Comparison of ENCODE assay signal across 4 fruit fly cellular contexts in the genomic region with DNA sequence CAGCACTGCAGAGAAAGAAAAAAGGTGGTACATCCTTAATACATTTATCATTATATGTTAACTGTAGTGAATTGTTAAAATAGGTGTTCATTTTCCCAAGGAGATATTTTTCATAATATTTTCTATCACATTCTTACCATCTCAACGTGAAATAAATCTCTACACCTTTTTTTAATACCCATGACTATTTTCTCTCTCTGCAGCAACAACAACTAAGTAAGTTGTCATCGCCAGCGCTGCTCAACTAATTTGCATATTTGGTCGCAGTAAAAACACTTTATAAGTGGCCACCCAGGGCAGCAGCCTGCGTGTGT.
TF ChIP-seq lines count a peak whose summit lies in the region.

No protein-coding gene starts in this region.

- TF ChIP-seq CTCF in whole organism, embryonic (GFP tag; optimal IDR thresholded peaks at IDR 0.05; lab: Kevin White, UChicago): no peak

TF ChIP-seq in whole organism, embryonic, 481 proteins besides CTCF, POLR2A, EP300 and RAD21 (continues in another document):
- peak; percentile 59 for TF ChIP-seq fd96Cb (tag; optimal IDR thresholded peaks at IDR 0.05; lab: Kevin White, UChicago)
- peak in 1 of 2 experiments; percentile 11 for TF ChIP-seq Pdp1 (GFP tag; optimal IDR thresholded peaks at IDR 0.05; lab: Kevin White, UChicago)
- TF ChIP-seq CG10209 (GFP tag; optimal IDR thresholded peaks at IDR 0.05; lab: Kevin White, UChicago): peak; percentile 52
- TF ChIP-seq CG8290 (GFP tag; optimal IDR thresholded peaks at IDR 0.05; lab: Kevin White, UChicago): no peak
- TF ChIP-seq CG8290 (tag; optimal IDR thresholded peaks at IDR 0.05; lab: Kevin White, UChicago): no peak
- TF ChIP-seq prd (optimal IDR thresholded peaks at IDR 0.05; lab: Kevin White, UChicago): no peak
- peak; percentile 36; the same call in 1 of the 3 replicates for TF ChIP-seq prd (GFP tag; IDR thresholded peaks at IDR 0.05; lab: Robert Waterston, UW)
- peak; percentile 12 for TF ChIP-seq CG33557 (GFP tag; optimal IDR thresholded peaks at IDR 0.05; lab: Kevin White, UChicago)
- peak; percentile 26 for TF ChIP-seq CG13624 (GFP tag; optimal IDR thresholded peaks at IDR 0.05; lab: Kevin White, UChicago)
- peak in 1 of 2 experiments; percentile 77 for TF ChIP-seq bsh (GFP tag; optimal IDR thresholded peaks at IDR 0.05; lab: Kevin White, UChicago)
- TF ChIP-seq CG15479 (GFP tag; optimal IDR thresholded peaks at IDR 0.05; lab: Kevin White, UChicago): no peak
- peak; percentile 68 for TF ChIP-seq row (GFP tag; IDR thresholded peaks at IDR 0.05; lab: Robert Waterston, UW)
- peak; percentile 37 for TF ChIP-seq Xbp1 (GFP tag; optimal IDR thresholded peaks at IDR 0.05; lab: Kevin White, UChicago)
- TF ChIP-seq CG3847 (GFP tag; IDR thresholded peaks at IDR 0.05; lab: Robert Waterston, UW): 0 out of 2 replicates have a peak, but pooled peaks have one; percentile 20
- no peak for TF ChIP-seq pb (GFP tag; optimal IDR thresholded peaks at IDR 0.05; lab: Kevin White, UChicago)
- TF ChIP-seq CG12769 (tag; optimal IDR thresholded peaks at IDR 0.05; lab: Kevin White, UChicago): no peak
- peak; percentile 81 for TF ChIP-seq dmrt99B (tag; optimal IDR thresholded peaks at IDR 0.05; lab: Kevin White, UChicago)
- TF ChIP-seq Blimp-1 (GFP tag; optimal IDR thresholded peaks at IDR 0.05; lab: Kevin White, UChicago): peak; percentile 67
- TF ChIP-seq hkb (optimal IDR thresholded peaks at IDR 0.05; lab: Kevin White, UChicago): no peak
- peak; percentile 61 for TF ChIP-seq hkb (GFP tag; IDR thresholded peaks at IDR 0.05; lab: Robert Waterston, UW)
- peak; percentile 71 for TF ChIP-seq CG11504 (tag; optimal IDR thresholded peaks at IDR 0.05; lab: Kevin White, UChicago)

TF ChIP-seq in whole organism, prepupa, 60 proteins besides CTCF, POLR2A, EP300 and RAD21 (continues in another document):
- peak; percentile 61 for TF ChIP-seq pdm3 (GFP tag; optimal IDR thresholded peaks at IDR 0.05; lab: Kevin White, UChicago)
- TF ChIP-seq Blimp-1 (GFP tag; optimal IDR thresholded peaks at IDR 0.05; lab: Kevin White, UChicago): no peak
- peak; percentile 37 for TF ChIP-seq spab (GFP tag; optimal IDR thresholded peaks at IDR 0.05; lab: Kevin White, UChicago)
- TF ChIP-seq CG1621 (tag; optimal IDR thresholded peaks at IDR 0.05; lab: Kevin White, UChicago): peak; percentile 52
- peak; percentile 49 for TF ChIP-seq Sox14 (GFP tag; optimal IDR thresholded peaks at IDR 0.05; lab: Kevin White, UChicago)
- TF ChIP-seq vri (GFP tag; optimal IDR thresholded peaks at IDR 0.05; lab: Kevin White, UChicago): no peak
- no peak for TF ChIP-seq fkh (GFP tag; optimal IDR thresholded peaks at IDR 0.05; lab: Kevin White, UChicago)
- TF ChIP-seq Eip75B (GFP tag; optimal IDR thresholded peaks at IDR 0.05; lab: Kevin White, UChicago): peak; percentile 45
- no peak for TF ChIP-seq fd85E (GFP tag; optimal IDR thresholded peaks at IDR 0.05; lab: Kevin White, UChicago)
- peak; percentile 49; the same call in 2 of the 3 replicates for TF ChIP-seq CG8119 (GFP tag; IDR thresholded peaks at IDR 0.05; lab: Robert Waterston, UW)
- TF ChIP-seq CG15336 (GFP tag; IDR thresholded peaks at IDR 0.05; lab: Robert Waterston, UW): peak; percentile 46
- no peak for TF ChIP-seq dsx (GFP tag; optimal IDR thresholded peaks at IDR 0.05; lab: Kevin White, UChicago; ENCODE audit: poor library complexity, severe bottlenecking)
- TF ChIP-seq CG6163 (GFP tag; IDR thresholded peaks at IDR 0.05; lab: Robert Waterston, UW): peak; percentile 63; the same call in 2 of the 3 replicates
- peak; percentile 44 for TF ChIP-seq topi (GFP tag; optimal IDR thresholded peaks at IDR 0.05; lab: Kevin White, UChicago)
- peak; percentile 90 for TF ChIP-seq Eip78C (GFP tag; lab: Kevin White, UChicago)
- TF ChIP-seq CG3032 (tag; optimal IDR thresholded peaks at IDR 0.05; lab: Kevin White, UChicago): peak; percentile 61
- no peak for TF ChIP-seq Hr38 (GFP tag; optimal IDR thresholded peaks at IDR 0.05; lab: Kevin White, UChicago)
- TF ChIP-seq Gug (GFP tag; IDR thresholded peaks at IDR 0.05; lab: Robert Waterston, UW): no peak
- TF ChIP-seq CG10631 (GFP tag; optimal IDR thresholded peaks at IDR 0.05; lab: Kevin White, UChicago): peak; percentile 35
- TF ChIP-seq OdsH (GFP tag; optimal IDR thresholded peaks at IDR 0.05; lab: Kevin White, UChicago): peak; percentile 41
- peak; percentile 61 for TF ChIP-seq CG3919 (GFP tag; optimal IDR thresholded peaks at IDR 0.05; lab: Kevin White, UChicago)
- peak; percentile 36 for TF ChIP-seq CG31627 (GFP tag; optimal IDR thresholded peaks at IDR 0.05; lab: Kevin White, UChicago)
- no peak for TF ChIP-seq CG11294 (GFP tag; IDR thresholded peaks at IDR 0.05; lab: Robert Waterston, UW)

TF ChIP-seq in whole organism, pupa, 21 proteins besides CTCF, POLR2A, EP300 and RAD21:
- TF ChIP-seq CG10348 (GFP tag; IDR thresholded peaks at IDR 0.05; lab: Robert Waterston, UW) (no peak), CG14655 (GFP tag; optimal IDR thresholded peaks at IDR 0.05; lab: Kevin White, UChicago) (peak; percentile 49), D1 (tag; optimal IDR thresholded peaks at IDR 0.05; lab: Kevin White, UChicago) (no peak), Pif1B (GFP tag; optimal IDR thresholded peaks at IDR 0.05; lab: Kevin White, UChicago) (peak; percentile 1), gl (tag; optimal IDR thresholded peaks at IDR 0.05; lab: Kevin White, UChicago) (no peak), Pif1A (GFP tag; optimal IDR thresholded peaks at IDR 0.05; lab: Kevin White, UChicago) (peak; percentile 54), rn (GFP tag; IDR thresholded peaks at IDR 0.05; lab: Robert Waterston, UW) (no peak), Snoo (tag; optimal IDR thresholded peaks at IDR 0.05; lab: Kevin White, UChicago) (no peak), CG9948 (tag; optimal IDR thresholded peaks at IDR 0.05; lab: Kevin White, UChicago) (peak; percentile 57), EcR (GFP tag; optimal IDR thresholded peaks at IDR 0.05; lab: Kevin White, UChicago) (no peak), Ets98B (GFP tag; IDR thresholded peaks at IDR 0.05; lab: Robert Waterston, UW) (peak; percentile 29), CG34367 (tag; optimal IDR thresholded peaks at IDR 0.05; lab: Kevin White, UChicago) (peak; percentile 57), CG12605 (GFP tag; IDR thresholded peaks at IDR 0.05; lab: Robert Waterston, UW) (no peak), CG15710 (tag; optimal IDR thresholded peaks at IDR 0.05; lab: Kevin White, UChicago) (peak; percentile 62), fd96Ca (GFP tag; IDR thresholded peaks at IDR 0.05; lab: Robert Waterston, UW) (no peak), CG13204 (GFP tag; optimal IDR thresholded peaks at IDR 0.05; lab: Kevin White, UChicago) (no peak), CG8159 (tag; optimal IDR thresholded peaks at IDR 0.05; lab: Kevin White, UChicago) (peak; percentile 77), CG17806 (tag; optimal IDR thresholded peaks at IDR 0.05; lab: Kevin White, UChicago) (peak; percentile 60), CG32121 (GFP tag; IDR thresholded peaks at IDR 0.05; lab: Robert Waterston, UW) (no peak), CG8301 (tag; optimal IDR thresholded peaks at IDR 0.05; lab: Kevin White, UChicago) (peak; percentile 40), CG4496 (GFP tag; IDR thresholded peaks at IDR 0.05; lab: Robert Waterston, UW) (no peak)

TF ChIP-seq in whole organism, wandering third instar larva, 38 proteins besides CTCF, POLR2A, EP300 and RAD21:
- TF ChIP-seq usp (GFP tag; optimal IDR thresholded peaks at IDR 0.05; lab: Kevin White, UChicago) (no peak), CG32264 (GFP tag; optimal IDR thresholded peaks at IDR 0.05; lab: Kevin White, UChicago) (no peak), h (GFP tag; optimal IDR thresholded peaks at IDR 0.05; lab: Kevin White, UChicago) (peak; percentile 11), Abd-B (GFP tag; optimal IDR thresholded peaks at IDR 0.05; lab: Kevin White, UChicago) (no peak), Myc (optimal IDR thresholded peaks at IDR 0.05; lab: Kevin White, UChicago) (no peak), HLH106 (tag; optimal IDR thresholded peaks at IDR 0.05; lab: Kevin White, UChicago) (peak; percentile 30), fru (GFP tag; optimal IDR thresholded peaks at IDR 0.05; lab: Kevin White, UChicago) (peak; percentile 22), Dif (GFP tag; optimal IDR thresholded peaks at IDR 0.05; lab: Kevin White, UChicago; ENCODE audit: partially characterized antibody) (no peak), OdsH (GFP tag; optimal IDR thresholded peaks at IDR 0.05; lab: Kevin White, UChicago) (no peak), rgr (GFP tag; optimal IDR thresholded peaks at IDR 0.05; lab: Kevin White, UChicago) (peak; percentile 23), sv (GFP tag; optimal IDR thresholded peaks at IDR 0.05; lab: Kevin White, UChicago) (peak; percentile 30), foxo (GFP tag; optimal IDR thresholded peaks at IDR 0.05; lab: Kevin White, UChicago) (peak in 1 of 2 experiments; percentile 26), dmrt93B (GFP tag; optimal IDR thresholded peaks at IDR 0.05; lab: Kevin White, UChicago) (no peak), ey (GFP tag; optimal IDR thresholded peaks at IDR 0.05; lab: Kevin White, UChicago) (peak; percentile 18), sage (GFP tag; optimal IDR thresholded peaks at IDR 0.05; lab: Kevin White, UChicago) (no peak), lola (GFP tag; optimal IDR thresholded peaks at IDR 0.05; lab: Kevin White, UChicago) (no peak), Sp1 (GFP tag; optimal IDR thresholded peaks at IDR 0.05; lab: Kevin White, UChicago) (no peak), Hr83 (GFP tag; optimal IDR thresholded peaks at IDR 0.05; lab: Kevin White, UChicago; ENCODE audit: poor library complexity, severe bottlenecking) (no peak), woc (GFP tag; optimal IDR thresholded peaks at IDR 0.05; lab: Kevin White, UChicago) (no peak)

Comparison
In these comparisons a context has a peak if more than half of its experiments do, and no peak if none do; other contexts are left out.
1. Of the 7 proteins assayed by ChIP-seq in both whole organism, embryonic and whole organism, prepupa: peak only in whole organism, embryonic: Blimp-1 and Sox102F; only in whole organism, prepupa: Hr39; in both: none; in neither: 4.